Fruit fly (Drosophila melanogaster): ENCODE data around the gene CG14692.
A peak's percentile ranks its signal among the peaks of the same experiment; 100 is the strongest.

CG14692 gene

DNA sequence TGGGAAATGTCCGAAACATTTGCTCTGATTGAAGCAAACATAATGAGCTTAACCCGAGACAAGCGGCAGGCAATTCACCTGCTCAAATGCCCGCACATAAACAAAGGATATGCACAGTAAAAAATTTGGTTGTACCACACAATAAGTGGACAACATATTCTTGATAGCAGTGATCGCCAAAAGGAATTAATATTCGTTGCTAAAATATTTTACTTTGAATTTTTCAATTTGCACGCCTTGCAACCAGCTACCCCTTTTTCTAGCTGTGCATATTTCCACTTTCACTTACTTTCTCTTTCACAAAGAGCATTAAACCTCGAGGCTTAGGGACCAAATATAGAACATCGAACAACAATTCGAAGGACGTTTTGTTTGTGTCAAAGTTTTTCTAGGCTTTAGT is 56.1 kb downstream of the CG14692 start (continued):
- TF ChIP-seq ranshi (GFP tag; IDR thresholded peaks at IDR 0.05) (peak; percentile 30; the same call in 1 of the 2 replicates), grn (GFP tag; optimal IDR thresholded peaks at IDR 0.05) (no peak), Eip74EF (GFP tag; optimal IDR thresholded peaks at IDR 0.05) (no peak), dysf (GFP tag; IDR thresholded peaks at IDR 0.05) (0 out of 3 replicates have a peak, but pooled peaks have one; percentile 35), Hmr (GFP tag; optimal IDR thresholded peaks at IDR 0.05) (peak; percentile 8), CG6272 (GFP tag; IDR thresholded peaks at IDR 0.05) (0 out of 2 replicates have a peak, but pooled peaks have one; percentile 16), CG2120 (GFP tag; optimal IDR thresholded peaks at IDR 0.05) (peak; percentile 45), Meics (GFP tag; optimal IDR thresholded peaks at IDR 0.05) (peak; percentile 23), Xbp1 (GFP tag; optimal IDR thresholded peaks at IDR 0.05) (peak; percentile 3), Fer3 (tag; optimal IDR thresholded peaks at IDR 0.05) (peak; percentile 36), CG32767 (GFP tag; IDR thresholded peaks at IDR 0.05) (0 out of 2 replicates have a peak, but pooled peaks have one; percentile 14), CG11247 (GFP tag; IDR thresholded peaks at IDR 0.05) (0 out of 2 replicates have a peak, but pooled peaks have one; percentile 28), GATAe (GFP tag; conservative IDR thresholded peaks at IDR 0.05) (no peak), zen2 (GFP tag; IDR thresholded peaks at IDR 0.05; ENCODE audit: partially characterized antibody) (no peak), Rfx (GFP tag; IDR thresholded peaks at IDR 0.05) (peak; percentile 60), Ptx1 (GFP tag; IDR thresholded peaks at IDR 0.05) (peak; percentile 9; the same call in 1 of the 2 replicates), CG18599 (GFP tag; optimal IDR thresholded peaks at IDR 0.05) (peak; percentile 48), az2 (GFP tag; optimal IDR thresholded peaks at IDR 0.05) (no peak), Ets65A (GFP tag) (peak; percentile 76), CG3281 (GFP tag; optimal IDR thresholded peaks at IDR 0.05) (peak; percentile 25), mam (GFP tag; optimal IDR thresholded peaks at IDR 0.05) (peak; percentile 19), E2f1 (GFP tag; IDR thresholded peaks at IDR 0.05) (0 out of 2 replicates have a peak, but pooled peaks have one; percentile 30), Mrtf (GFP tag; IDR thresholded peaks at IDR 0.05) (0 out of 3 replicates have a peak, but pooled peaks have one; percentile 12)
